Worm (Caenorhabditis elegans): ENCODE results near the gene nas-29.

- TF ChIP-seq alr-1 (tag; optimal IDR thresholded peaks at IDR 0.05), result no peak
- no peak for TF ChIP-seq unc-39 (tag; optimal IDR thresholded peaks at IDR 0.05)
- TF ChIP-seq nhr-25 (tag; optimal IDR thresholded peaks at IDR 0.05), result no peak
- no peak for TF ChIP-seq nhr-77 (tag; optimal IDR thresholded peaks at IDR 0.05)
- peak; percentile 35 for TF ChIP-seq blmp-1 (tag; optimal IDR thresholded peaks at IDR 0.05; ENCODE audit: insufficient read depth)
- TF ChIP-seq nhr-11 (tag; optimal IDR thresholded peaks at IDR 0.05), result no peak
- TF ChIP-seq nhr-237 (tag; optimal IDR thresholded peaks at IDR 0.05), result no peak
Measured at ce11 chrII:5105020-5105419, 36.8 kb downstream of the nas-29 start.
